Worm (Caenorhabditis elegans): ENCODE results near the gene aptf-1.

The aptf-1 gene

ce11 chrII:6425993-6426392, 28.8 kb upstream of the aptf-1 start, which contains the start of gene col-75:
col-75 (plus strand) TSS chrII:6426293.
- TF ChIP-seq madf-5 (GFP tag; IDR thresholded peaks at IDR 0.05) (no peak), daf-8 (GFP tag; IDR thresholded peaks at IDR 0.05) (no peak), D1046.2 (GFP tag; IDR thresholded peaks at IDR 0.05) (no peak), lin-29 (GFP tag; IDR thresholded peaks at IDR 0.05) (no peak)

ce11 chrII:6436845-6437244, 17.9 kb upstream of the aptf-1 start:
- TF ChIP-seq aha-1 (tag) (peak; percentile 81), dmd-6 (GFP tag; IDR thresholded peaks at IDR 0.05) (no peak)

DNA sequence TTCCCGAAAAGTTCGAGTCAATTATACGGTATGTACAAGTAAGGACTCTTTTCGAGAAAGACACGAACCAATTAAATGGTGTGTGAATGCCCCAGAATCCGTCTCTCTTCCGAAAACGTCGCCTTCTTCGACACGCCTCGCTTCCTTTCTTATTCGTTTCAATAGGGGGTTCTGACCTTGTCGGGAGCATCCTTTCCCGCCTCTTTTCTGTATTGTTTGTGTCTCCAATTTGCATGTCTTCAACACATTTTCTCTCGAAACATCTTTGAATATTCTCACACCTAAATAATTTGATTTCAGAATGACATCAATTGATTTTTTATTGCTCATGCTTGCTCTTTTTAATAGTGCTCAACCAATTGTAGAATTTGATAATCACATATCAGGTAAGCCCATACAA, 13.6 kb upstream of the aptf-1 start, which contains the start of gene cutl-16:
Gene cutl-16, plus strand, starts transcription at position 301 of the 400 bp plus-strand sequence.
- no peak for TF ChIP-seq lsy-2 (tag; optimal IDR thresholded peaks at IDR 0.05)

DNA sequence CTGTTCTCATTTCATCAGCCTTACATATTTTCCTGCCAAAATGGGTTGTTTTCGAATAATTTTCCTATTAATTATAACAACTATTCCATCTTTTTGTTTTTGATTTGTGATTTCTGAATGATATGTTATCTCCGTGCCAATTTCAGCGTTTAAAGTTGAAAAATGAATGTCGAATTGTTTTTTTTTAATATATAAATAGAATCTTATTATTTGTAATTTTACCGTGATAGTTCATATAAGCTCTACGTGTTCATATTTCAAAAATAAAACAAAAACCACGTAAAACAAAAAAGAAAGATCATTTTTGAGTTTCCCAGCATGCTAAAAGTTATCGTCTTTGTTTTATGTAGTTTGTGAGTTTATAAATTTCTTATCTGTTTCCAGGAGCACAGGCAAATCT, 11.1 kb upstream of the aptf-1 start, which contains the start of gene K06A1.2:
Gene K06A1.2, plus strand, starts transcription at position 301 of the 400 bp plus-strand sequence.
- TF ChIP-seq gei-8 (GFP tag; optimal IDR thresholded peaks at IDR 0.05) = no peak
- TF ChIP-seq ama-1 (optimal IDR thresholded peaks at IDR 0.05) = no peak
- TF ChIP-seq madf-9 (GFP tag; conservative IDR thresholded peaks at IDR 0.05) = no peak
- TF ChIP-seq hlh-11 (tag; optimal IDR thresholded peaks at IDR 0.05) = no peak
- no peak for TF ChIP-seq nhr-42 (GFP tag; IDR thresholded peaks at IDR 0.05)
- TF ChIP-seq zip-11 (GFP tag; IDR thresholded peaks at IDR 0.05) = no peak
- no peak for TF ChIP-seq fos-1 (tag; optimal IDR thresholded peaks at IDR 0.05)
- no peak for TF ChIP-seq ztf-7 (tag; optimal IDR thresholded peaks at IDR 0.05)
- TF ChIP-seq mep-1 (tag; optimal IDR thresholded peaks at IDR 0.05) = no peak
- no peak for TF ChIP-seq nhr-111 (GFP tag; optimal IDR thresholded peaks at IDR 0.05)
- TF ChIP-seq lin-38 (GFP tag; IDR thresholded peaks at IDR 0.05) = no peak
- TF ChIP-seq lin-39 (tag; optimal IDR thresholded peaks at IDR 0.05) = no peak
- TF ChIP-seq D1046.2 (GFP tag; IDR thresholded peaks at IDR 0.05) = no peak

- TF ChIP-seq zfp-3 (GFP tag; conservative IDR thresholded peaks at IDR 0.05) (0 out of 2 replicates have a peak, but pooled peaks have one; percentile 54), hlh-30 (tag; optimal IDR thresholded peaks at IDR 0.05; ENCODE audit: insufficient read depth) (peak; percentile 57), T26A8.4 (GFP tag; IDR thresholded peaks at IDR 0.05) (no peak), nhr-28 (tag; optimal IDR thresholded peaks at IDR 0.05) (peak; percentile 39), unc-130 (GFP tag; optimal IDR thresholded peaks at IDR 0.05) (no peak), mdl-1 (tag; optimal IDR thresholded peaks at IDR 0.05) (peak in 1 of 2 experiments; percentile 10), nhr-25 (tag; optimal IDR thresholded peaks at IDR 0.05; ENCODE audit: borderline replicate concordance, insufficient read depth) (peak; percentile 41), unc-62 (GFP tag; optimal IDR thresholded peaks at IDR 0.05 in 1 of 2) (peak in 1 of 2 experiments; percentile 99), unc-62 (tag; optimal IDR thresholded peaks at IDR 0.05) (no peak)
Observed at ce11 chrII:6448189-6448588, 6.6 kb upstream of the aptf-1 start.

ce11 chrII:6448656-6449055, 6.1 kb upstream of the aptf-1 start:
- TF ChIP-seq egl-43 (GFP tag; IDR thresholded peaks at IDR 0.05) (no peak), madf-5 (GFP tag; IDR thresholded peaks at IDR 0.05) (no peak), tra-1 (GFP tag; IDR thresholded peaks at IDR 0.05) (no peak), ces-1 (GFP tag; optimal IDR thresholded peaks at IDR 0.05) (no peak), hmg-1.1 (GFP tag; IDR thresholded peaks at IDR 0.05) (no peak), dmd-6 (GFP tag; IDR thresholded peaks at IDR 0.05) (peak; percentile 39), T26A8.4 (GFP tag; IDR thresholded peaks at IDR 0.05) (no peak), zfp-2 (tag; optimal IDR thresholded peaks at IDR 0.05) (no peak), zag-1 (tag; optimal IDR thresholded peaks at IDR 0.05) (no peak), hlh-11 (tag; optimal IDR thresholded peaks at IDR 0.05) (peak; percentile 49), gei-8 (GFP tag; optimal IDR thresholded peaks at IDR 0.05) (no peak), lin-13 (GFP tag; optimal IDR thresholded peaks at IDR 0.05) (no peak), nhr-102 (tag; optimal IDR thresholded peaks at IDR 0.05) (no peak), R02D3.7 (tag; optimal IDR thresholded peaks at IDR 0.05) (no peak), daf-12 (tag; optimal IDR thresholded peaks at IDR 0.05) (no peak), ztf-7 (tag; optimal IDR thresholded peaks at IDR 0.05) (no peak), Y5F2A.4 (GFP tag; optimal IDR thresholded peaks at IDR 0.05) (no peak), hlh-30 (tag; optimal IDR thresholded peaks at IDR 0.05; ENCODE audit: insufficient read depth) (peak; percentile 24), set-16 (GFP tag; IDR thresholded peaks at IDR 0.05) (no peak), F26F4.8 (GFP tag; conservative IDR thresholded peaks at IDR 0.05) (no peak), daf-16 (GFP tag; optimal IDR thresholded peaks at IDR 0.05) (no peak), daf-16 (tag; optimal IDR thresholded peaks at IDR 0.05) (peak; percentile 63), nhr-28 (tag; optimal IDR thresholded peaks at IDR 0.05) (peak; percentile 100)
